Worm (Caenorhabditis elegans) whole organism, L1 larva: ENCODE results near the gene pqn-91.

Source experiments
- C04F5.9 ChIP-seq: sonication (generic microtip); optimal IDR thresholded peaks from 2 replicates; lab custom pipeline; 2016; ENCODE audit warnings: missing genetic modification characterization, missing compliant biosample characterization
- C16A3.4 ChIP-seq: fragments of 150-350 bp; optimal IDR thresholded peaks from 2 replicates; lab custom pipeline; 2014; ENCODE audit warnings: missing biosample characterization, missing genetic modification characterization
- F16B12.6 ChIP-seq: fragments of 150-350 bp; optimal IDR thresholded peaks from 2 replicates; lab custom pipeline; 2014; ENCODE audit warnings: missing biosample characterization, missing genetic modification characterization
- ceh-63 ChIP-seq: fragments of 200-800 bp; sonication (Bioruptor generic); optimal IDR thresholded peaks from 2 replicates; lab custom pipeline; 2018; ENCODE audit warnings: mild to moderate bottlenecking, missing genetic modification characterization, missing compliant biosample characterization
- ceh-82 ChIP-seq, 3 experiments: fragments of 150-350 bp in 1 of 3; sonication (generic microtip) in 2 of 3; optimal IDR thresholded peaks; 2 replicates each; lab custom pipeline; 2014 to 2017; ENCODE audit warnings: missing biosample characterization in 3 of 3, missing genetic modification characterization in 3 of 3
- dpl-1 ChIP-seq, 3 experiments: fragments of 150-350 bp in 2 of 3; sonication (generic microtip) in 1 of 3; optimal IDR thresholded peaks; 2 replicates each; lab custom pipeline; 2014 to 2017; ENCODE audit warnings: missing biosample characterization in 3 of 3, missing genetic modification characterization in 3 of 3, missing genetic modification reagents in 3 of 3
- efl-1 ChIP-seq, 4 experiments: fragments of 150-350 bp; optimal IDR thresholded peaks in 3 of 4; peaks in 1 of 4; 1 replicate in 1 of 4; 2 replicates in 3 of 4; lab custom pipeline; 2014; ENCODE audit warnings: missing biosample characterization in 2 of 4, missing genetic modification characterization in 2 of 4, missing genetic modification reagents in 2 of 4
- efl-3 ChIP-seq: fragments of 200-800 bp; sonication (Bioruptor generic); optimal IDR thresholded peaks from 2 replicates; lab custom pipeline; 2018; ENCODE audit warnings: mild to moderate bottlenecking, missing genetic modification characterization, missing compliant biosample characterization
- elt-3 ChIP-seq, 6 experiments: fragments of 150-350 bp in 1 of 6; sonication (generic microtip); optimal IDR thresholded peaks; 2 replicates each; lab custom pipeline; 2017 to 2018; ENCODE audit warnings: missing biosample characterization in 6 of 6, missing genetic modification characterization in 6 of 6, inconsistent platforms in 1 of 6
- fkh-10 ChIP-seq: sonication (generic microtip); optimal IDR thresholded peaks from 2 replicates; lab custom pipeline; 2017; ENCODE audit warnings: missing biosample characterization, missing genetic modification reagents, missing genetic modification characterization
- fkh-4 ChIP-seq: sonication (generic microtip); optimal IDR thresholded peaks from 2 replicates; lab custom pipeline; 2016; ENCODE audit warnings: missing compliant biosample characterization, missing genetic modification characterization, borderline replicate concordance
- grh-1 ChIP-seq: fragments of 200-800 bp; sonication (Bioruptor generic); IDR thresholded peaks from 2 replicates; pipeline ENCODE4 v1.3.6; 2022; ENCODE audit warnings: missing genetic modification reagents, missing genetic modification characterization, missing compliant biosample characterization
- hlh-17 ChIP-seq: fragments of 200-800 bp; sonication (Bioruptor generic); optimal IDR thresholded peaks from 2 replicates; lab custom pipeline; 2018; ENCODE audit warnings: missing genetic modification characterization, mild to moderate bottlenecking, missing compliant biosample characterization, moderate library complexity, borderline replicate concordance
- irx-1 ChIP-seq: sonication (generic microtip); optimal IDR thresholded peaks from 2 replicates; lab custom pipeline; 2016; ENCODE audit warnings: missing genetic modification characterization, missing compliant biosample characterization
- isw-1 ChIP-seq: fragments of 200-800 bp; sonication (Bioruptor generic); IDR thresholded peaks from 2 replicates; pipeline ENCODE4 v1.3.6; 2022; ENCODE audit warnings: missing genetic modification characterization, missing compliant biosample characterization
- jun-1 ChIP-seq: fragments of 150-350 bp; optimal IDR thresholded peaks from 2 replicates; lab custom pipeline; 2014; ENCODE audit warnings: missing biosample characterization, missing genetic modification reagents, missing genetic modification characterization
- lin-15B ChIP-seq: fragments of 150-350 bp; sonication (generic microtip); optimal IDR thresholded peaks from 3 replicates; lab custom pipeline; 2014; ENCODE audit warnings: missing biosample characterization, missing genetic modification characterization
- lin-39 ChIP-seq: fragments of 150-350 bp; optimal IDR thresholded peaks from 2 replicates; lab custom pipeline; 2014; ENCODE audit warnings: missing biosample characterization, missing genetic modification reagents, missing genetic modification characterization
- mab-9 ChIP-seq: fragments of 200-800 bp; sonication (Bioruptor generic); IDR thresholded peaks from 2 replicates; pipeline ENCODE4 v1.3.6; 2022; ENCODE audit warnings: missing genetic modification reagents, missing genetic modification characterization, missing compliant biosample characterization
- mdl-1 ChIP-seq, 2 experiments: fragments of 150-350 bp; optimal IDR thresholded peaks; 2 replicates each; lab custom pipeline; 2014 to 2017; ENCODE audit warnings: missing biosample characterization in 2 of 2, missing genetic modification characterization in 2 of 2, inconsistent platforms in 1 of 2
- mef-2 ChIP-seq: fragments of 150-350 bp; optimal IDR thresholded peaks from 2 replicates; lab custom pipeline; 2014; ENCODE audit warnings: missing biosample characterization, missing genetic modification characterization
- mep-1 ChIP-seq: fragments of 150-350 bp; optimal IDR thresholded peaks from 2 replicates; lab custom pipeline; 2014; ENCODE audit warnings: missing biosample characterization, missing genetic modification characterization
- nhr-28 ChIP-seq: fragments of 150-350 bp; optimal IDR thresholded peaks from 2 replicates; lab custom pipeline; 2014; ENCODE audit warnings: missing biosample characterization, missing genetic modification characterization
- nhr-84 ChIP-seq: sonication (generic microtip); optimal IDR thresholded peaks from 2 replicates; lab custom pipeline; 2017; ENCODE audit warnings: missing biosample characterization, missing genetic modification characterization
- nhr-85 ChIP-seq: sonication (generic microtip); peaks from one replicate; lab custom pipeline; 2016; ENCODE audit warnings: missing genetic modification characterization, inconsistent platforms, missing compliant biosample characterization
- nhr-90 ChIP-seq: sonication (generic microtip); optimal IDR thresholded peaks from 2 replicates; lab custom pipeline; 2016; ENCODE audit warnings: mild to moderate bottlenecking, missing genetic modification characterization, missing compliant biosample characterization; ENCODE audit not compliant: poor library complexity
- pqm-1 ChIP-seq: sonication (generic microtip); optimal IDR thresholded peaks from 3 replicates; lab custom pipeline; 2017; ENCODE audit warnings: missing biosample characterization, missing genetic modification characterization
- skn-1 ChIP-seq: fragments of 150-350 bp; optimal IDR thresholded peaks from 2 replicates; lab custom pipeline; 2014; ENCODE audit warnings: missing biosample characterization, missing genetic modification characterization
- snpc-4 ChIP-seq: fragments of 150-350 bp; optimal IDR thresholded peaks from 2 replicates; lab custom pipeline; 2014; ENCODE audit warnings: missing biosample characterization, missing genetic modification characterization
- snu-23 ChIP-seq: sonication (generic microtip); optimal IDR thresholded peaks from 2 replicates; lab custom pipeline; 2016; ENCODE audit warnings: missing genetic modification characterization, missing compliant biosample characterization
- sox-4 ChIP-seq: sonication (generic microtip); optimal IDR thresholded peaks from 2 replicates; lab custom pipeline; 2016; ENCODE audit warnings: missing genetic modification characterization, missing compliant biosample characterization
- tlp-1 ChIP-seq: fragments of 150-350 bp; optimal IDR thresholded peaks from 2 replicates; lab custom pipeline; 2014; ENCODE audit warnings: missing biosample characterization, missing genetic modification characterization
- unc-30 ChIP-seq: sonication (generic microtip); optimal IDR thresholded peaks from 2 replicates; lab custom pipeline; 2017; ENCODE audit warnings: missing biosample characterization, missing genetic modification characterization
- unc-86 ChIP-seq: sonication (generic microtip); optimal IDR thresholded peaks from 2 replicates; lab custom pipeline; 2016; ENCODE audit warnings: missing genetic modification characterization, missing compliant biosample characterization
- vab-15 ChIP-seq: sonication (generic microtip); optimal IDR thresholded peaks from 2 replicates; lab custom pipeline; 2017; ENCODE audit warnings: missing genotype, mild to moderate bottlenecking, missing genetic modification characterization, missing compliant biosample characterization
- xbp-1 ChIP-seq: sonication (generic microtip); optimal IDR thresholded peaks from 2 replicates; lab custom pipeline; 2016; ENCODE audit warnings: missing genetic modification characterization, missing compliant biosample characterization
- ztf-4 ChIP-seq: fragments of 150-350 bp; optimal IDR thresholded peaks from 2 replicates; lab custom pipeline; 2014; ENCODE audit warnings: missing biosample characterization, missing genetic modification characterization

The pqn-91 gene

ce11 chrIV:15321279-15321678 lies 29.6 kb downstream of the pqn-91 start, which contains the start of gene Y73F8A.15:
Gene Y73F8A.15, plus strand, starts transcription at chrIV:15321579.
- TF ChIP-seq mdl-1 (tag; optimal IDR thresholded peaks at IDR 0.05; lab: Kevin White, UChicago) (no peak), nhr-28 (tag; lab: Kevin White, UChicago) (no peak), snpc-4 (no peak), vab-15 (no peak), mef-2 (tag; lab: Kevin White, UChicago) (no peak), lin-39 (tag; lab: Kevin White, UChicago) (no peak), efl-1 (optimal IDR thresholded peaks at IDR 0.05; lab: Kevin White, UChicago) (no peak), efl-1 (GFP tag; optimal IDR thresholded peaks at IDR 0.05 in 1 of 2; lab: Kevin White, UChicago) (no peak)

- no peak for TF ChIP-seq xbp-1 (tag; lab: Kevin White, UChicago)
- no peak for TF ChIP-seq ztf-4 (tag; lab: Kevin White, UChicago)
- TF ChIP-seq fkh-4 (tag; lab: Kevin White, UChicago), result no peak
- no peak for TF ChIP-seq mab-9 (GFP tag; lab: Robert Waterston, UW)
- TF ChIP-seq efl-3 (GFP tag; lab: Kevin White, UChicago), result no peak
- TF ChIP-seq sox-4, result no peak
- TF ChIP-seq C04F5.9 (tag; lab: Kevin White, UChicago), result no peak
Observed at ce11 chrIV:15323593-15323992, 31.9 kb downstream of the pqn-91 start, which contains the start of gene tbx-39. Gene tbx-39, plus strand, starts transcription at chrIV:15323893.

- TF ChIP-seq dpl-1 (GFP tag; optimal IDR thresholded peaks at IDR 0.05; lab: Kevin White, UChicago) (no peak), F16B12.6 (no peak), tlp-1 (no peak), unc-30 (tag; lab: Kevin White, UChicago) (no peak), C16A3.4 (no peak), pqm-1 (tag; lab: Kevin White, UChicago) (no peak), mef-2 (tag; lab: Kevin White, UChicago) (no peak), snu-23 (GFP tag; lab: Kevin White, UChicago) (no peak), C04F5.9 (tag; lab: Kevin White, UChicago) (no peak), skn-1 (tag; lab: Kevin White, UChicago) (no peak)
- TF ChIP-seq, all 84 proteins: peak for 0
Observed at ce11 chrIV:15328092-15328491, 36.4 kb downstream of the pqn-91 start, which contains the start of gene tbx-40. Gene tbx-40, minus strand, starts transcription at chrIV:15328192.

- no peak for TF ChIP-seq ceh-63 (GFP tag; lab: Kevin White, UChicago)
- TF ChIP-seq nhr-90 (tag; lab: Kevin White, UChicago), result no peak
- TF ChIP-seq mep-1 (tag; lab: Kevin White, UChicago), result no peak
- no peak for TF ChIP-seq elt-3 (tag; optimal IDR thresholded peaks at IDR 0.05; lab: Kevin White, UChicago)
- TF ChIP-seq mef-2 (tag; lab: Kevin White, UChicago), result no peak
- TF ChIP-seq skn-1 (tag; lab: Kevin White, UChicago), result no peak
- no peak for TF ChIP-seq isw-1
- TF ChIP-seq nhr-85, result no peak
- TF ChIP-seq lin-15B (tag; lab: Kevin White, UChicago), result no peak
- TF ChIP-seq pqm-1 (tag; lab: Kevin White, UChicago), result no peak
- TF ChIP-seq ceh-82 (tag; optimal IDR thresholded peaks at IDR 0.05; lab: Kevin White, UChicago), result no peak
- no peak for TF ChIP-seq nhr-84 (tag; lab: Kevin White, UChicago)
- TF ChIP-seq unc-86 (tag; lab: Kevin White, UChicago), result no peak
- no peak for TF ChIP-seq hlh-17 (GFP tag; lab: Kevin White, UChicago)
- TF ChIP-seq jun-1 (tag; lab: Kevin White, UChicago), result no peak
- no peak for TF ChIP-seq fkh-10
- TF ChIP-seq irx-1 (tag; lab: Kevin White, UChicago), result no peak
- TF ChIP-seq C16A3.4, result no peak
- no peak for TF ChIP-seq grh-1 (GFP tag; lab: Robert Waterston, UW)
Observed at ce11 chrIV:15336778-15337177, 45.1 kb downstream of the pqn-91 start, which contains the start of gene irld-59. Gene irld-59, plus strand, starts transcription at chrIV:15337078.
